Worm (Caenorhabditis elegans) whole organism, L4 larva: Measurements from ENCODE around the gene pdfr-1.

Experiments
- R02D3.7 ChIP-seq: fragments of 150-350 bp; sonication (generic microtip); optimal IDR thresholded peaks from 3 replicates; lab custom pipeline; 2014; ENCODE audit warnings: missing biosample characterization, missing genetic modification characterization
- T20F7.1 ChIP-seq: fragments of 200-800 bp; sonication (Bioruptor generic); optimal IDR thresholded peaks from 2 replicates; lab custom pipeline; 2018; ENCODE audit warnings: mild to moderate bottlenecking, missing genetic modification characterization, missing compliant biosample characterization
- T26A8.4 ChIP-seq: fragments of 200-800 bp; sonication (Bioruptor generic); IDR thresholded peaks from 2 replicates; pipeline ENCODE4 v1.3.6; 2022; ENCODE audit warnings: missing genetic modification characterization, missing compliant biosample characterization
- aly-2 ChIP-seq: sonication (generic microtip); optimal IDR thresholded peaks from 2 replicates; lab custom pipeline; 2018; ENCODE audit warnings: missing biosample characterization, missing genetic modification characterization
- attf-4 ChIP-seq: sonication (generic microtip); optimal IDR thresholded peaks from 3 replicates; lab custom pipeline; 2017; ENCODE audit warnings: missing biosample characterization, missing genetic modification characterization
- ceh-28 ChIP-seq: fragments of 150-350 bp; optimal IDR thresholded peaks from 2 replicates; lab custom pipeline; 2014; ENCODE audit warnings: missing biosample characterization, missing genetic modification reagents, missing genetic modification characterization
- ceh-32 ChIP-seq: sonication (generic microtip); optimal IDR thresholded peaks from 2 replicates; lab custom pipeline; 2016; ENCODE audit warnings: mild to moderate bottlenecking, missing genetic modification characterization, missing compliant biosample characterization; ENCODE audit not compliant: poor library complexity
- ceh-44 ChIP-seq: fragments of 200-800 bp; sonication (Bioruptor generic); IDR thresholded peaks from 2 replicates; pipeline ENCODE4 v1.3.6; 2022; ENCODE audit warnings: missing genetic modification reagents, missing genetic modification characterization, missing compliant biosample characterization
- cey-2 ChIP-seq: sonication (generic microtip); optimal IDR thresholded peaks from 3 replicates; lab custom pipeline; 2017; ENCODE audit warnings: missing genetic modification characterization, mild to moderate bottlenecking, missing compliant biosample characterization, antibody characterized with exemption, borderline replicate concordance; ENCODE audit not compliant: insufficient read depth
- ctbp-1 ChIP-seq: fragments of 200-800 bp; sonication (Bioruptor generic); IDR thresholded peaks from 2 replicates; pipeline ENCODE4 v1.3.6; 2022; ENCODE audit warnings: missing genetic modification reagents, missing genetic modification characterization, missing compliant biosample characterization
- daf-16 ChIP-seq, 3 experiments: sonication (generic microtip); optimal IDR thresholded peaks; 2 replicates each; lab custom pipeline; 2016 to 2017; ENCODE audit warnings: missing genetic modification characterization in 3 of 3, missing genetic modification reagents in 3 of 3, mild to moderate bottlenecking in 2 of 3, missing compliant biosample characterization in 2 of 3, missing biosample characterization in 1 of 3, moderate library complexity in 1 of 3
- daf-19 ChIP-seq: fragments of 200-800 bp; sonication (Bioruptor generic); conservative IDR thresholded peaks from 2 replicates; pipeline ENCODE4 v1.3.6; 2022; ENCODE audit warnings: missing genetic modification characterization, missing compliant biosample characterization
- dmd-6 ChIP-seq: fragments of 200-800 bp; sonication (Bioruptor generic); IDR thresholded peaks from 2 replicates; pipeline ENCODE4 v1.3.6; 2022; ENCODE audit warnings: missing genetic modification reagents, missing genetic modification characterization, missing compliant biosample characterization
- dpl-1 ChIP-seq: fragments of 150-350 bp; optimal IDR thresholded peaks from 2 replicates; lab custom pipeline; 2014; ENCODE audit warnings: missing biosample characterization, missing genetic modification reagents, missing genetic modification characterization
- dve-1 ChIP-seq: sonication (generic microtip); optimal IDR thresholded peaks from 2 replicates; lab custom pipeline; 2017; ENCODE audit warnings: antibody characterized with exemption, mild to moderate bottlenecking, missing genetic modification characterization, missing compliant biosample characterization; ENCODE audit not compliant: insufficient read depth
- fos-1 ChIP-seq: fragments of 150-350 bp; optimal IDR thresholded peaks from 2 replicates; lab custom pipeline; 2014; ENCODE audit warnings: missing biosample characterization, missing genetic modification characterization
- hif-1 ChIP-seq, 2 experiments: sonication (generic microtip); optimal IDR thresholded peaks; 2 replicates each; lab custom pipeline; 2016 to 2017; ENCODE audit warnings: missing compliant biosample characterization in 2 of 2, missing genetic modification characterization in 2 of 2, missing genetic modification reagents in 2 of 2, missing genotype in 2 of 2, mild to moderate bottlenecking in 1 of 2
- hlh-11 ChIP-seq: fragments of 200-800 bp; sonication (Bioruptor generic); optimal IDR thresholded peaks from 2 replicates; lab custom pipeline; 2018; ENCODE audit warnings: mild to moderate bottlenecking, missing genetic modification characterization, missing compliant biosample characterization
- hlh-30 ChIP-seq: sonication (generic microtip); optimal IDR thresholded peaks from 2 replicates; lab custom pipeline; 2017; ENCODE audit warnings: antibody characterized with exemption, mild to moderate bottlenecking, missing genetic modification characterization, missing compliant biosample characterization; ENCODE audit not compliant: insufficient read depth
- lim-7 ChIP-seq: fragments of 200-800 bp; sonication (Bioruptor generic); IDR thresholded peaks from 2 replicates; pipeline ENCODE4 v1.3.6; 2022; ENCODE audit warnings: missing genetic modification characterization, missing compliant biosample characterization
- lin-1 ChIP-seq: fragments of 200-800 bp; sonication (Bioruptor generic); IDR thresholded peaks from 2 replicates; pipeline ENCODE4 v1.3.6; 2022; ENCODE audit warnings: missing genetic modification reagents, missing genetic modification characterization, missing compliant biosample characterization
- lin-13 ChIP-seq: fragments of 150-350 bp; optimal IDR thresholded peaks from 2 replicates; lab custom pipeline; 2014; ENCODE audit warnings: missing biosample characterization, missing genetic modification reagents, missing genetic modification characterization
- lin-15B ChIP-seq: fragments of 150-350 bp; sonication (generic microtip); optimal IDR thresholded peaks from 3 replicates; lab custom pipeline; 2014; ENCODE audit warnings: missing biosample characterization, missing genetic modification characterization
- lin-38 ChIP-seq: fragments of 200-800 bp; sonication (Bioruptor generic); IDR thresholded peaks from 2 replicates; pipeline ENCODE4 v1.3.6; 2022; ENCODE audit warnings: missing genetic modification reagents, missing genetic modification characterization, missing compliant biosample characterization
- lin-39 ChIP-seq: fragments of 150-350 bp; optimal IDR thresholded peaks from 2 replicates; lab custom pipeline; 2014; ENCODE audit warnings: missing biosample characterization, missing genetic modification reagents, missing genetic modification characterization
- lsy-2 ChIP-seq, 2 experiments: fragments of 150-350 bp in 1 of 2; sonication (generic microtip) in 1 of 2; optimal IDR thresholded peaks; 2 replicates each; lab custom pipeline; 2014 to 2017; ENCODE audit warnings: missing biosample characterization in 2 of 2, missing genetic modification characterization in 2 of 2
- mdl-1 ChIP-seq, 2 experiments: fragments of 150-350 bp in 1 of 2; sonication (generic microtip) in 1 of 2; optimal IDR thresholded peaks; 2 replicates each; lab custom pipeline; 2014 to 2017; ENCODE audit warnings: missing biosample characterization in 2 of 2, missing genetic modification characterization in 2 of 2
- mep-1 ChIP-seq: fragments of 150-350 bp; sonication (generic microtip); optimal IDR thresholded peaks from 3 replicates; lab custom pipeline; 2014; ENCODE audit warnings: missing biosample characterization, missing genetic modification characterization
- mes-2 ChIP-seq: sonication (generic microtip); optimal IDR thresholded peaks from 2 replicates; lab custom pipeline; 2016; ENCODE audit warnings: missing genotype, mild to moderate bottlenecking, missing genetic modification characterization, missing compliant biosample characterization; ENCODE audit not compliant: poor library complexity, severe bottlenecking
- nhr-237 ChIP-seq: sonication (generic microtip); optimal IDR thresholded peaks from 2 replicates; lab custom pipeline; 2017; ENCODE audit warnings: missing biosample characterization, missing genetic modification characterization
- nhr-48 ChIP-seq: sonication (generic microtip); optimal IDR thresholded peaks from 2 replicates; lab custom pipeline; 2016; ENCODE audit warnings: mild to moderate bottlenecking, missing genetic modification characterization, missing compliant biosample characterization
- nhr-6 ChIP-seq: fragments of 150-350 bp; optimal IDR thresholded peaks from 2 replicates; lab custom pipeline; 2014; ENCODE audit warnings: missing biosample characterization, missing genetic modification characterization
- nhr-77 ChIP-seq: fragments of 150-350 bp; optimal IDR thresholded peaks from 2 replicates; lab custom pipeline; 2014; ENCODE audit warnings: missing biosample characterization, missing genetic modification characterization
- pha-4 ChIP-seq, 2 experiments: fragments of 150-350 bp in 1 of 2; fragments of 200-800 bp in 1 of 2; sonication (Bioruptor generic) in 1 of 2; IDR thresholded peaks in 1 of 2; optimal IDR thresholded peaks in 1 of 2; 2 replicates each; pipeline versions ENCODE4 v1.3.6 to Lab custom; 2014 to 2022; ENCODE audit warnings: missing genetic modification characterization in 2 of 2, missing genetic modification reagents in 2 of 2, missing biosample characterization in 1 of 2, missing compliant biosample characterization in 1 of 2
- pqm-1 ChIP-seq: sonication (generic microtip); optimal IDR thresholded peaks from 2 replicates; lab custom pipeline; 2017; ENCODE audit warnings: missing biosample characterization, missing genetic modification characterization
- snpc-1.2 ChIP-seq: fragments of 200-800 bp; sonication (Bioruptor generic); IDR thresholded peaks from 2 replicates; pipeline ENCODE4 v1.3.6; 2022; ENCODE audit warnings: missing genetic modification reagents, missing genetic modification characterization, missing compliant biosample characterization
- tag-97 ChIP-seq: fragments of 200-800 bp; sonication (Bioruptor generic); IDR thresholded peaks from 2 replicates; pipeline ENCODE4 v1.3.6; 2022; ENCODE audit warnings: missing genetic modification characterization, missing compliant biosample characterization
- unc-130 ChIP-seq: sonication (generic microtip); optimal IDR thresholded peaks from 2 replicates; lab custom pipeline; 2016; ENCODE audit warnings: missing genetic modification reagents, missing genetic modification characterization, missing compliant biosample characterization
- unc-39 ChIP-seq: sonication (generic microtip); optimal IDR thresholded peaks from 2 replicates; lab custom pipeline; 2017; ENCODE audit warnings: missing biosample characterization, missing genetic modification characterization
- vab-7 ChIP-seq: fragments of 200-800 bp; sonication (Bioruptor generic); IDR thresholded peaks from 2 replicates; pipeline ENCODE4 v1.3.6; 2022; ENCODE audit warnings: missing genetic modification reagents, missing genetic modification characterization, missing compliant biosample characterization
- zag-1 ChIP-seq: fragments of 150-350 bp; optimal IDR thresholded peaks from 2 replicates; lab custom pipeline; 2014; ENCODE audit warnings: missing biosample characterization, missing genetic modification characterization

The pdfr-1 gene

DNA sequence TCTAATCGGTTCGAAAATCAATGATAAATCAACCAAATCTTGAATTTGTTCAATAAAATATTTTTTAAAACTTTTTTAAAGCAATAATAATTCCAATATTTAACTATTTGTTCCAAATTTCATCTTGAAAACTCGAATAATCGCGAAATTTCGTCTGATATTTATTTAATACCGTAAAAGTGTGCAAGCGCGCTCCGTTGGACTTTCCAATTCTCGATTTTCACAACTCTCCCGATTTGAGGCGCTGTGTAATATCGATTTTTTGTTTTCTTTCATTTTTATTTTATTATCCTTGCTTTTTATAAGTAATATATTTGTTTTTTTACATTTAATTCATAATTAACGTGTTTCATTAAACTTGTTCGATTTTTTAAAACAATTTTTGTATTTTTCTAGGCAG is 24.0 kb downstream of the pdfr-1 start:
- TF ChIP-seq lin-38 (GFP tag; lab: Robert Waterston, UW): peak; percentile 82

DNA sequence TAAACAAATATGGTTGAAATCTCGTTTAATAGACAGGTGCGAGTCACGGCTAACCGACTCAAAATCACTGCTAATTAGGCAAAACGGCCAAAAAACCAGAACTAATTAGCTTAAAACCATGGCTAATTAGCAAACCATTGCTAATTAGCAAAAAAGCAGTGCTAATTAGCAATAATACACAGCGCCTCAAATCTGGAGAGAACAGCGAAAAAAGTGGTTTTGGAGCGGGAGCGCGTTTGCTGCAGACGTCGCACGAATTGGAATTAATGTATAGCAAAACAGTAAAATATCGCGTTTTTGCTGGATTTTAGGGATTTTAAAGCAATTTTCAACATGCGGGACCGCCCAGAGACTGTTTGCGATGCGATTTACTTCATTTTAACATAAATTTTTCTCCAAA is 25.6 kb downstream of the pdfr-1 start:
- TF ChIP-seq ceh-44 (GFP tag; lab: Robert Waterston, UW): 0 out of 2 replicates have a peak, but pooled peaks have one; percentile 34
- TF ChIP-seq lin-38 (GFP tag; lab: Robert Waterston, UW): peak; percentile 61
- TF ChIP-seq, all 104 proteins: peak for 2; not testable (repeated sequence) for 102

DNA sequence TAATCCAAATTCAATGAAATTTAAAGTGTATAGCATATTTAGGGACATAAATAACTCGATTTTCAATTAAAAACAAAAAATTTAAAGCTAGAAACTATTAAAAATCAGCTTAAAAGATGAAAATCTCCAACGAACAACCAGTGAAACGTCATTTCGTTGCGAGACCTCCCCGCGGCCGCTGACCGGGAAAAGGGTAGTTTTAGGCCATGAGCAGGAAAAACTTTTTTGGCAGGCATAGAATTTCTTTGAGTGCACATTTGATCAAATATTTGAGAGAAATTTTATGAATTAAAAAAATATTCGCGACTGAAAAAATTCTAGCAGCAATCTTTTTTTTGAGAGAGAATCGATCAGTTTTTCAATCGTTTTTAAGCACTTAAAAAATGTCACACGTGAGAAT is 26.6 kb downstream of the pdfr-1 start:
- TF ChIP-seq aly-2 (no peak), lin-38 (GFP tag; lab: Robert Waterston, UW) (peak; percentile 60), mep-1 (tag; lab: Kevin White, UChicago) (peak; percentile 73), unc-39 (no peak), R02D3.7 (tag; lab: Kevin White, UChicago) (no peak), vab-7 (GFP tag; lab: Robert Waterston, UW) (0 out of 2 replicates have a peak, but pooled peaks have one; percentile 24), nhr-77 (tag; lab: Kevin White, UChicago) (peak; percentile 44), nhr-6 (tag; lab: Kevin White, UChicago) (peak; percentile 37), dpl-1 (peak; percentile 64), lsy-2 (tag; optimal IDR thresholded peaks at IDR 0.05; lab: Kevin White, UChicago) (peak in 1 of 2 experiments; percentile 78), hlh-30 (peak; percentile 42), lin-1 (GFP tag; lab: Robert Waterston, UW) (no peak), unc-130 (peak; percentile 74), hlh-11 (tag; lab: Kevin White, UChicago) (peak; percentile 13), cey-2 (tag; lab: Kevin White, UChicago) (no peak), daf-16 (GFP tag; optimal IDR thresholded peaks at IDR 0.05; lab: Kevin White, UChicago) (no peak), daf-16 (tag; optimal IDR thresholded peaks at IDR 0.05; lab: Kevin White, UChicago) (peak; percentile 8), hif-1 (tag; optimal IDR thresholded peaks at IDR 0.05; lab: Kevin White, UChicago) (peak in 1 of 2 experiments; percentile 58), mdl-1 (tag; optimal IDR thresholded peaks at IDR 0.05; lab: Kevin White, UChicago) (no peak), daf-19 (no peak), dve-1 (tag; lab: Kevin White, UChicago) (peak; percentile 51), zag-1 (tag; lab: Kevin White, UChicago) (no peak), T20F7.1 (GFP tag; lab: Kevin White, UChicago) (peak; percentile 32), pha-4 (GFP tag; IDR thresholded peaks at IDR 0.05; lab: Robert Waterston, UW) (no peak), pha-4 (tag; optimal IDR thresholded peaks at IDR 0.05; lab: Kevin White, UChicago) (peak; percentile 7), mes-2 (tag; lab: Kevin White, UChicago) (peak; percentile 94), attf-4 (tag; lab: Kevin White, UChicago) (no peak), lin-13 (GFP tag; lab: Kevin White, UChicago) (peak; percentile 21)

DNA sequence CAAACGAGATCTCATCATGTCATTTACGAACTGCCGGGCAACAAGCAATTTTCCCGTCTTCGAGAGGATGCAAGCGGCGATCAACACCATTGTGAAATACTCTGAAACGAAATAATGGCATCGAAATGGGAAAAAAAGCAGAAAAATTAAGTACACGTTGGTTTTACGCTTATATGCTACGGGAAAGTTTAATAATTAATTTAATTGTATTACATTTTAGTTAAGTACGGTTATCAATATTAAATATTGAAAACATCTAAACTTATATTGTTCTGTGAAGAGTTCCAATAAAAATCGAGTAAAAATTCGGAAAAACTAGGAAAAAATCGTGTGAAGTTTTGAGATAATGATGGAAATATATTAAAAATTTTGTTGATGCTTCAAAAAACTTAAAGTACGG is 27.0 kb downstream of the pdfr-1 start, which contains the start of gene copd-1:
TSS of gene copd-1 (minus strand) at position 101 of the 400 bp plus-strand sequence.
- TF ChIP-seq dmd-6 (GFP tag; lab: Robert Waterston, UW): no peak
- no peak for TF ChIP-seq tag-97 (GFP tag; lab: Robert Waterston, UW)
- no peak for TF ChIP-seq lin-39 (tag; lab: Kevin White, UChicago)
- TF ChIP-seq fos-1 (tag; lab: Kevin White, UChicago): no peak
- no peak for TF ChIP-seq lim-7 (GFP tag; lab: Robert Waterston, UW)
- TF ChIP-seq pqm-1 (tag; lab: Kevin White, UChicago): no peak
- TF ChIP-seq ctbp-1 (GFP tag; lab: Robert Waterston, UW): no peak
- TF ChIP-seq nhr-48 (tag; lab: Kevin White, UChicago): no peak
- no peak for TF ChIP-seq snpc-1.2 (GFP tag; lab: Robert Waterston, UW)
- no peak for TF ChIP-seq nhr-237
- no peak for TF ChIP-seq lin-38 (GFP tag; lab: Robert Waterston, UW)
- no peak for TF ChIP-seq lin-15B (tag; lab: Kevin White, UChicago)
- no peak for TF ChIP-seq ceh-28
- TF ChIP-seq T26A8.4 (GFP tag; lab: Robert Waterston, UW): no peak
- TF ChIP-seq ceh-32 (tag; lab: Kevin White, UChicago): no peak
- TF ChIP-seq, all 104 proteins: peak for 0
